Worm (Caenorhabditis elegans) whole organism, L1 larva: ENCODE measurements around the gene tsp-6.

ENCODE experiments used
- blmp-1 ChIP-seq: fragments of 150-350 bp; optimal IDR thresholded peaks from 2 replicates; lab custom pipeline; 2014; ENCODE audit warnings: missing biosample characterization, missing genetic modification characterization
- elt-2 ChIP-seq: sonication (generic microtip); optimal IDR thresholded peaks from 2 replicates; lab custom pipeline; 2016; ENCODE audit warnings: missing genetic modification characterization, mild to moderate bottlenecking, inconsistent platforms, missing compliant biosample characterization, missing genetic modification reagents
- nhr-12 ChIP-seq: sonication (generic microtip); optimal IDR thresholded peaks from 2 replicates; lab custom pipeline; 2017; ENCODE audit warnings: missing biosample characterization, missing genetic modification characterization
- nhr-28 ChIP-seq: fragments of 150-350 bp; optimal IDR thresholded peaks from 2 replicates; lab custom pipeline; 2014; ENCODE audit warnings: missing biosample characterization, missing genetic modification characterization
- nhr-84 ChIP-seq: sonication (generic microtip); optimal IDR thresholded peaks from 2 replicates; lab custom pipeline; 2017; ENCODE audit warnings: missing biosample characterization, missing genetic modification characterization
- rnt-1 ChIP-seq: sonication (generic microtip); optimal IDR thresholded peaks from 2 replicates; lab custom pipeline; 2016; ENCODE audit warnings: mild to moderate bottlenecking, missing genetic modification characterization, moderate library complexity, missing compliant biosample characterization
- ztf-11 ChIP-seq, 2 experiments: sonication (generic microtip); optimal IDR thresholded peaks; 2 replicates each; lab custom pipeline; 2016 to 2017; ENCODE audit warnings: missing genetic modification characterization in 2 of 2, missing biosample characterization in 1 of 2, missing compliant biosample characterization in 1 of 2

DNA sequence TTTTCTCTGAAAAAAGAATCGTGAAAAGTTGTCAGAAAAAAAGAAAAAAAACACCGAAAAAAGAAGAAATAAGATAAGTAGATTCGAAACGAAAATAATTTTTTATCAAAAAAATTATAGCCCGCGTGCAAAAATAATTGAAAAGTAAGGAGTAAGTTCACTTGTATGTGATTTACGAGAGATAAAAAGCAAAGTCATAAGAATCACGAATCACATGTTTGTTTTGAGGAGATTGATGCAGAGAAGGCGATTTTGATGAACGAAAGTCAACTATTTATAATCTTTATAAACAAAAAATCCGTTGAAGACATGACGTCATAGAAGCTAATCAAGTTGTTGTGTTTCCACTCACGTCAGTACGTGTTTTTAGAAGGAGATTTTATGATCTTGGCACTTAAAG is 20.0 kb downstream of the tsp-6 start, which contains the start of gene Y71H10B.1:
- TF ChIP-seq rnt-1 (no peak), blmp-1 (peak; percentile 27), nhr-12 (tag; lab: Kevin White, UChicago) (no peak), ztf-11 (tag; optimal IDR thresholded peaks at IDR 0.05; lab: Kevin White, UChicago) (no peak), nhr-84 (tag; lab: Kevin White, UChicago) (no peak), nhr-28 (tag; lab: Kevin White, UChicago) (no peak), elt-2 (tag; lab: Kevin White, UChicago) (no peak)
